Worm (Caenorhabditis elegans) whole organism, L2 larva: ENCODE results near the gene nspg-6.

ENCODE experiments used
- C34F6.9 ChIP-seq: fragments of 150-350 bp; optimal IDR thresholded peaks from 2 replicates; lab custom pipeline; 2014; ENCODE audit warnings: missing biosample characterization, missing genetic modification characterization
- F13H6.1 ChIP-seq: sonication (generic microtip); optimal IDR thresholded peaks from 2 replicates; lab custom pipeline; 2016; ENCODE audit warnings: missing genetic modification characterization, missing compliant biosample characterization
- R02D3.7 ChIP-seq: fragments of 150-350 bp; optimal IDR thresholded peaks from 2 replicates; lab custom pipeline; 2014; ENCODE audit warnings: missing biosample characterization, missing genetic modification characterization
- Y55F3AM.14 ChIP-seq: fragments of 200-800 bp; sonication (Bioruptor generic); optimal IDR thresholded peaks from 2 replicates; lab custom pipeline; 2018; ENCODE audit warnings: mild to moderate bottlenecking, missing genetic modification characterization, missing compliant biosample characterization
- ZK546.5 ChIP-seq: sonication (generic microtip); optimal IDR thresholded peaks from 2 replicates; lab custom pipeline; 2017; ENCODE audit warnings: missing biosample characterization, missing genetic modification characterization
- alr-1 ChIP-seq: fragments of 150-350 bp; optimal IDR thresholded peaks from 2 replicates; lab custom pipeline; 2014; ENCODE audit warnings: missing biosample characterization, missing genetic modification characterization
- aly-2 ChIP-seq: fragments of 150-350 bp; optimal IDR thresholded peaks from 2 replicates; lab custom pipeline; 2014; ENCODE audit warnings: missing biosample characterization, missing genetic modification characterization
- ama-1 ChIP-seq: fragments of 150-350 bp; optimal IDR thresholded peaks from 2 replicates; lab custom pipeline; 2018; ENCODE audit warnings: inconsistent platforms
- blmp-1 ChIP-seq: sonication (generic microtip); optimal IDR thresholded peaks from 2 replicates; lab custom pipeline; 2017; ENCODE audit warnings: missing genetic modification characterization, mild to moderate bottlenecking, missing compliant biosample characterization, antibody characterized with exemption, moderate library complexity; ENCODE audit not compliant: insufficient read depth
- ceh-16 ChIP-seq: fragments of 150-350 bp; optimal IDR thresholded peaks from 2 replicates; lab custom pipeline; 2014; ENCODE audit warnings: missing biosample characterization, missing genetic modification characterization
- ceh-82 ChIP-seq: fragments of 150-350 bp; optimal IDR thresholded peaks from 2 replicates; lab custom pipeline; 2014; ENCODE audit warnings: missing biosample characterization, missing genetic modification characterization
- crh-2 ChIP-seq: sonication (generic microtip); optimal IDR thresholded peaks from 2 replicates; lab custom pipeline; 2017; ENCODE audit warnings: missing biosample characterization, missing genetic modification characterization
- dmd-4 ChIP-seq: sonication (generic microtip); optimal IDR thresholded peaks from 2 replicates; lab custom pipeline; 2017; ENCODE audit warnings: missing biosample characterization, missing genetic modification characterization
- egl-27 ChIP-seq: sonication (generic microtip); optimal IDR thresholded peaks from 3 replicates; lab custom pipeline; 2017; ENCODE audit warnings: missing biosample characterization, missing genetic modification reagents, missing genetic modification characterization
- elt-1 ChIP-seq: fragments of 150-350 bp; optimal IDR thresholded peaks from 2 replicates; lab custom pipeline; 2014; ENCODE audit warnings: missing biosample characterization, missing genetic modification characterization
- elt-3 ChIP-seq: sonication (generic microtip); optimal IDR thresholded peaks from 2 replicates; lab custom pipeline; 2017; ENCODE audit warnings: missing biosample characterization, missing genetic modification characterization
- fos-1 ChIP-seq: fragments of 150-350 bp; optimal IDR thresholded peaks from 2 replicates; lab custom pipeline; 2014; ENCODE audit warnings: missing biosample characterization, missing genetic modification characterization
- gmeb-1 ChIP-seq: fragments of 150-350 bp; optimal IDR thresholded peaks from 2 replicates; lab custom pipeline; 2014; ENCODE audit warnings: missing biosample characterization, missing genetic modification characterization
- lin-11 ChIP-seq: fragments of 150-350 bp; sonication (generic microtip); optimal IDR thresholded peaks from 2 replicates; lab custom pipeline; 2014; ENCODE audit warnings: missing biosample characterization, missing genetic modification characterization, inconsistent platforms, mixed read lengths
- lin-13 ChIP-seq: fragments of 150-350 bp; optimal IDR thresholded peaks from 2 replicates; lab custom pipeline; 2014; ENCODE audit warnings: missing biosample characterization, missing genetic modification reagents, missing genetic modification characterization
- lin-39 ChIP-seq: fragments of 150-350 bp; optimal IDR thresholded peaks from 2 replicates; lab custom pipeline; 2014; ENCODE audit warnings: missing biosample characterization, missing genetic modification reagents, missing genetic modification characterization
- lsy-2 ChIP-seq, 2 experiments: fragments of 150-350 bp in 1 of 2; sonication (generic microtip) in 1 of 2; optimal IDR thresholded peaks; 2 replicates each; lab custom pipeline; 2014 to 2017; ENCODE audit warnings: missing biosample characterization in 2 of 2, missing genetic modification characterization in 2 of 2
- mab-5 ChIP-seq: fragments of 150-350 bp; optimal IDR thresholded peaks from 2 replicates; lab custom pipeline; 2014; ENCODE audit warnings: missing biosample characterization, missing genetic modification characterization
- mbf-1 ChIP-seq: sonication (generic microtip); optimal IDR thresholded peaks from 2 replicates; lab custom pipeline; 2017; ENCODE audit warnings: missing biosample characterization, missing genetic modification characterization
- mdl-1 ChIP-seq, 2 experiments: fragments of 150-350 bp in 1 of 2; sonication (generic microtip) in 1 of 2; optimal IDR thresholded peaks; 2 replicates each; lab custom pipeline; 2017; ENCODE audit warnings: missing biosample characterization in 2 of 2, missing genetic modification characterization in 2 of 2
- nhr-10 ChIP-seq: sonication (generic microtip); optimal IDR thresholded peaks from 2 replicates; lab custom pipeline; 2017; ENCODE audit warnings: missing biosample characterization, missing genetic modification characterization
- nhr-11 ChIP-seq: fragments of 150-350 bp; optimal IDR thresholded peaks from 2 replicates; lab custom pipeline; 2014; ENCODE audit warnings: missing biosample characterization, missing genetic modification characterization
- nhr-12 ChIP-seq: fragments of 150-350 bp; optimal IDR thresholded peaks from 2 replicates; lab custom pipeline; 2014; ENCODE audit warnings: missing biosample characterization, missing genetic modification characterization
- nhr-129 ChIP-seq: fragments of 150-350 bp; optimal IDR thresholded peaks from 2 replicates; lab custom pipeline; 2014; ENCODE audit warnings: missing biosample characterization, missing genetic modification characterization
- nhr-21 ChIP-seq: fragments of 150-350 bp; optimal IDR thresholded peaks from 2 replicates; lab custom pipeline; 2014; ENCODE audit warnings: missing biosample characterization, missing genetic modification characterization
- nhr-23 ChIP-seq: fragments of 150-350 bp; optimal IDR thresholded peaks from 2 replicates; lab custom pipeline; 2014; ENCODE audit warnings: missing biosample characterization, missing genetic modification reagents, missing genetic modification characterization
- nhr-237 ChIP-seq: fragments of 150-350 bp; optimal IDR thresholded peaks from 2 replicates; lab custom pipeline; 2014; ENCODE audit warnings: missing biosample characterization, missing genetic modification characterization
- nhr-25 ChIP-seq: fragments of 150-350 bp; sonication (generic microtip); optimal IDR thresholded peaks from 3 replicates; lab custom pipeline; 2014; ENCODE audit warnings: missing biosample characterization, missing genetic modification characterization
- nhr-6 ChIP-seq: fragments of 150-350 bp; optimal IDR thresholded peaks from 2 replicates; lab custom pipeline; 2014; ENCODE audit warnings: missing biosample characterization, missing genetic modification characterization
- nhr-77 ChIP-seq: fragments of 150-350 bp; optimal IDR thresholded peaks from 2 replicates; lab custom pipeline; 2014; ENCODE audit warnings: missing biosample characterization, missing genetic modification characterization
- peb-1 ChIP-seq: fragments of 150-350 bp; optimal IDR thresholded peaks from 2 replicates; lab custom pipeline; 2014; ENCODE audit warnings: missing biosample characterization, missing genetic modification characterization
- sem-4 ChIP-seq: fragments of 150-350 bp; optimal IDR thresholded peaks from 2 replicates; lab custom pipeline; 2014; ENCODE audit warnings: missing biosample characterization, missing genetic modification reagents, missing genetic modification characterization
- skn-1 ChIP-seq: sonication (generic microtip); optimal IDR thresholded peaks from 2 replicates; lab custom pipeline; 2017; ENCODE audit warnings: missing biosample characterization, missing genetic modification characterization
- sma-3 ChIP-seq: sonication (generic microtip); optimal IDR thresholded peaks from 2 replicates; lab custom pipeline; 2016; ENCODE audit warnings: missing genetic modification reagents, missing genetic modification characterization, missing compliant biosample characterization
- sma-9 ChIP-seq, 2 experiments: fragments of 150-350 bp in 1 of 2; sonication (generic microtip) in 1 of 2; optimal IDR thresholded peaks; 2 replicates each; lab custom pipeline; 2014 to 2016; ENCODE audit warnings: missing genetic modification characterization in 2 of 2, mild to moderate bottlenecking in 1 of 2, missing biosample characterization in 1 of 2, missing compliant biosample characterization in 1 of 2, missing genetic modification reagents in 1 of 2, moderate library complexity in 1 of 2
- snpc-4 ChIP-seq: fragments of 150-350 bp; optimal IDR thresholded peaks from 2 replicates; lab custom pipeline; 2014; ENCODE audit warnings: missing biosample characterization, missing genetic modification characterization
- unc-39 ChIP-seq: fragments of 150-350 bp; optimal IDR thresholded peaks from 2 replicates; lab custom pipeline; 2014; ENCODE audit warnings: missing biosample characterization, missing genetic modification characterization
- unc-55 ChIP-seq: fragments of 150-350 bp; sonication (generic microtip); optimal IDR thresholded peaks from 3 replicates; lab custom pipeline; 2014; ENCODE audit warnings: missing biosample characterization, missing genetic modification reagents, missing genetic modification characterization
- unc-62 ChIP-seq: fragments of 150-350 bp; optimal IDR thresholded peaks from 2 replicates; lab custom pipeline; 2014; ENCODE audit warnings: missing biosample characterization, missing genetic modification reagents, missing genetic modification characterization
- zag-1 ChIP-seq: fragments of 150-350 bp; optimal IDR thresholded peaks from 2 replicates; lab custom pipeline; 2014; ENCODE audit warnings: missing biosample characterization, missing genetic modification characterization
- ztf-1 ChIP-seq: fragments of 200-800 bp; sonication (Bioruptor generic); conservative IDR thresholded peaks from 2 replicates; pipeline ENCODE4 v1.3.6; 2022; ENCODE audit warnings: missing genetic modification characterization, missing compliant biosample characterization
- ztf-11 ChIP-seq: sonication (generic microtip); optimal IDR thresholded peaks from 2 replicates; lab custom pipeline; 2017; ENCODE audit warnings: missing biosample characterization, missing genetic modification characterization
- ztf-4 ChIP-seq: fragments of 150-350 bp; optimal IDR thresholded peaks from 2 replicates; lab custom pipeline; 2014; ENCODE audit warnings: missing biosample characterization, missing genetic modification characterization

The nspg-6 gene

ce11 chrIII:7300169-7300568 is 14.6 kb downstream of the nspg-6 start:
- TF ChIP-seq ceh-16 (tag; lab: Kevin White, UChicago): peak; percentile 67
- TF ChIP-seq elt-1 (tag; lab: Kevin White, UChicago): peak; percentile 37
- no peak for TF ChIP-seq ceh-82 (tag; lab: Kevin White, UChicago)
- no peak for TF ChIP-seq ztf-1
- TF ChIP-seq crh-2 (tag; lab: Kevin White, UChicago): peak; percentile 63
- no peak for TF ChIP-seq mbf-1 (tag; lab: Kevin White, UChicago)
- no peak for TF ChIP-seq gmeb-1
- no peak for TF ChIP-seq nhr-237 (tag; lab: Kevin White, UChicago)
- no peak for TF ChIP-seq unc-55 (GFP tag; lab: Kevin White, UChicago)
- TF ChIP-seq peb-1 (tag; lab: Kevin White, UChicago): no peak
- no peak for TF ChIP-seq aly-2 (tag; lab: Kevin White, UChicago)
- no peak for TF ChIP-seq unc-39
- TF ChIP-seq nhr-77 (tag; lab: Kevin White, UChicago): no peak
- no peak for TF ChIP-seq lin-11 (tag; lab: Kevin White, UChicago)
- peak in 1 of 2 experiments; percentile 71 for TF ChIP-seq lsy-2 (tag; optimal IDR thresholded peaks at IDR 0.05; lab: Kevin White, UChicago)
- TF ChIP-seq mab-5 (tag; lab: Kevin White, UChicago): no peak
- no peak for TF ChIP-seq ztf-11 (tag; lab: Kevin White, UChicago)
- TF ChIP-seq sma-9 (GFP tag; optimal IDR thresholded peaks at IDR 0.05; lab: Kevin White, UChicago): peak; percentile 83
- TF ChIP-seq sma-9 (tag; optimal IDR thresholded peaks at IDR 0.05; lab: Kevin White, UChicago): no peak
- peak; percentile 98 for TF ChIP-seq sma-3 (GFP tag; lab: Kevin White, UChicago)
- TF ChIP-seq R02D3.7 (tag; lab: Kevin White, UChicago): no peak
- TF ChIP-seq ama-1: no peak
- no peak for TF ChIP-seq dmd-4 (tag; lab: Kevin White, UChicago)
- TF ChIP-seq mdl-1 (tag; optimal IDR thresholded peaks at IDR 0.05; lab: Kevin White, UChicago): peak in 1 of 2 experiments; percentile 32
- TF ChIP-seq nhr-129 (tag; lab: Kevin White, UChicago): peak; percentile 58
- TF ChIP-seq nhr-25 (tag; lab: Kevin White, UChicago): peak; percentile 89
- TF ChIP-seq skn-1: no peak
- peak; percentile 72 for TF ChIP-seq blmp-1 (tag; lab: Kevin White, UChicago)
- TF ChIP-seq ZK546.5 (tag; lab: Kevin White, UChicago): no peak
- peak; percentile 21 for TF ChIP-seq fos-1 (tag; lab: Kevin White, UChicago)
- no peak for TF ChIP-seq nhr-11 (tag; lab: Kevin White, UChicago)
- peak; percentile 51 for TF ChIP-seq nhr-6 (tag; lab: Kevin White, UChicago)
- TF ChIP-seq C34F6.9 (tag; lab: Kevin White, UChicago): no peak
- TF ChIP-seq ztf-4 (tag; lab: Kevin White, UChicago): no peak
- TF ChIP-seq nhr-10 (tag; lab: Kevin White, UChicago): no peak
- TF ChIP-seq F13H6.1 (tag; lab: Kevin White, UChicago): no peak
- TF ChIP-seq Y55F3AM.14: no peak
- no peak for TF ChIP-seq lin-39 (tag; lab: Kevin White, UChicago)
- no peak for TF ChIP-seq zag-1
- no peak for TF ChIP-seq lin-13 (GFP tag; lab: Kevin White, UChicago)
- peak; percentile 84 for TF ChIP-seq nhr-21 (tag; lab: Kevin White, UChicago)
- TF ChIP-seq nhr-12: no peak
- no peak for TF ChIP-seq alr-1
- TF ChIP-seq elt-3 (tag; lab: Kevin White, UChicago): no peak
- no peak for TF ChIP-seq unc-62 (GFP tag; lab: Kevin White, UChicago)
- no peak for TF ChIP-seq snpc-4 (tag; lab: Kevin White, UChicago)
- peak; percentile 24 for TF ChIP-seq nhr-23 (tag; lab: Kevin White, UChicago)
- no peak for TF ChIP-seq sem-4 (tag; lab: Kevin White, UChicago)
- TF ChIP-seq egl-27 (tag; lab: Kevin White, UChicago): no peak
